Worm (Caenorhabditis elegans): ENCODE measurements around the gene F59A7.11.

- TF ChIP-seq nhr-25 (tag; optimal IDR thresholded peaks at IDR 0.05) = no peak
- TF ChIP-seq daf-12 (tag; optimal IDR thresholded peaks at IDR 0.05) = no peak
- no peak for TF ChIP-seq ama-1 (optimal IDR thresholded peaks at IDR 0.05)
- TF ChIP-seq nhr-12 (tag; optimal IDR thresholded peaks at IDR 0.05) = no peak
- TF ChIP-seq snpc-4 (tag; optimal IDR thresholded peaks at IDR 0.05) = no peak
- no peak for TF ChIP-seq nhr-43 (tag; optimal IDR thresholded peaks at IDR 0.05; ENCODE audit: poor library complexity, severe bottlenecking)
- no peak for TF ChIP-seq zag-1 (tag; optimal IDR thresholded peaks at IDR 0.05)
- no peak for TF ChIP-seq lin-15B (tag; optimal IDR thresholded peaks at IDR 0.05)
- no peak for TF ChIP-seq ZK546.5 (tag; optimal IDR thresholded peaks at IDR 0.05)
- no peak for TF ChIP-seq sea-2 (GFP tag; optimal IDR thresholded peaks at IDR 0.05)
These were observed 32.2 kb upstream of the F59A7.11 start, which contains the start of gene Y40B10A.5 for ce11 chrV:2045956-2046355.

All from whole organism, L3 larva.